Worm (Caenorhabditis elegans) whole organism, L4 larva: ENCODE results near the gene cmk-1.

Experiments
- D1046.2 ChIP-seq: fragments of 200-800 bp; sonication (Bioruptor generic); IDR thresholded peaks from 2 replicates; pipeline ENCODE4 v1.3.6; 2022; ENCODE audit warnings: missing genetic modification characterization, missing compliant biosample characterization
- F49E8.2 ChIP-seq: sonication (generic microtip); optimal IDR thresholded peaks from 2 replicates; lab custom pipeline; 2016; ENCODE audit warnings: missing compliant biosample characterization, mild to moderate bottlenecking, missing genetic modification characterization, borderline replicate concordance
- T26A8.4 ChIP-seq: fragments of 200-800 bp; sonication (Bioruptor generic); IDR thresholded peaks from 2 replicates; pipeline ENCODE4 v1.3.6; 2022; ENCODE audit warnings: missing genetic modification characterization, missing compliant biosample characterization
- Y48G9A.11 ChIP-seq: fragments of 200-800 bp; sonication (Bioruptor generic); IDR thresholded peaks from 2 replicates; pipeline ENCODE4 v1.3.6; 2022; ENCODE audit warnings: missing genetic modification reagents, missing genetic modification characterization, missing compliant biosample characterization
- aha-1 ChIP-seq: fragments of 150-350 bp; peaks from one replicate; lab custom pipeline; 2014; ENCODE audit warnings: missing biosample characterization, missing genetic modification characterization
- ama-1 ChIP-seq: fragments of 150-350 bp; optimal IDR thresholded peaks from 2 replicates; lab custom pipeline; 2014; ENCODE audit warnings: inconsistent platforms, mixed read lengths
- ceh-20 ChIP-seq: fragments of 200-800 bp; sonication (Bioruptor generic); IDR thresholded peaks from 2 replicates; pipeline ENCODE4 v1.3.6; 2022; ENCODE audit warnings: missing genetic modification reagents, missing genetic modification characterization, missing compliant biosample characterization
- ceh-28 ChIP-seq: fragments of 150-350 bp; optimal IDR thresholded peaks from 2 replicates; lab custom pipeline; 2014; ENCODE audit warnings: missing biosample characterization, missing genetic modification reagents, missing genetic modification characterization
- ceh-82 ChIP-seq: sonication (generic microtip); optimal IDR thresholded peaks from 2 replicates; lab custom pipeline; 2017; ENCODE audit warnings: missing biosample characterization, missing genetic modification characterization
- daf-12 ChIP-seq: fragments of 150-350 bp; optimal IDR thresholded peaks from 2 replicates; lab custom pipeline; 2014; ENCODE audit warnings: missing biosample characterization, missing genetic modification reagents, missing genetic modification characterization
- dmd-8 ChIP-seq: fragments of 200-800 bp; sonication (Bioruptor generic); IDR thresholded peaks from 2 replicates; pipeline ENCODE4 v1.3.6; 2022; ENCODE audit warnings: missing genetic modification characterization, missing compliant biosample characterization
- dmd-9 ChIP-seq: fragments of 200-800 bp; sonication (Bioruptor generic); IDR thresholded peaks from 2 replicates; pipeline ENCODE4 v1.3.6; 2022; ENCODE audit warnings: missing genetic modification reagents, missing genetic modification characterization, missing compliant biosample characterization
- duxl-1 ChIP-seq: sonication (generic microtip); optimal IDR thresholded peaks from 2 replicates; lab custom pipeline; 2016; ENCODE audit warnings: mild to moderate bottlenecking, missing genetic modification characterization, moderate library complexity, missing compliant biosample characterization; ENCODE audit not compliant: poor library complexity
- fkh-10 ChIP-seq: fragments of 150-350 bp; optimal IDR thresholded peaks from 2 replicates; lab custom pipeline; 2014; ENCODE audit warnings: missing biosample characterization, missing genetic modification reagents, missing genetic modification characterization
- gei-8 ChIP-seq: fragments of 200-800 bp; sonication (Bioruptor generic); optimal IDR thresholded peaks from 2 replicates; lab custom pipeline; 2018; ENCODE audit warnings: mild to moderate bottlenecking, missing genetic modification characterization, missing compliant biosample characterization
- hlh-30 ChIP-seq: sonication (generic microtip); optimal IDR thresholded peaks from 2 replicates; lab custom pipeline; 2017; ENCODE audit warnings: antibody characterized with exemption, mild to moderate bottlenecking, missing genetic modification characterization, missing compliant biosample characterization; ENCODE audit not compliant: insufficient read depth
- hmg-1.1 ChIP-seq: fragments of 200-800 bp; sonication (Bioruptor generic); IDR thresholded peaks from 2 replicates; pipeline ENCODE4 v1.3.6; 2022; ENCODE audit warnings: missing genetic modification reagents, missing genetic modification characterization, missing compliant biosample characterization
- lin-29 ChIP-seq: fragments of 200-800 bp; sonication (Bioruptor generic); IDR thresholded peaks from 2 replicates; pipeline ENCODE4 v1.3.6; 2022; ENCODE audit warnings: missing genetic modification reagents, missing genetic modification characterization, missing compliant biosample characterization
- lir-3 ChIP-seq: sonication (generic microtip); optimal IDR thresholded peaks from 2 replicates; lab custom pipeline; 2016; ENCODE audit warnings: mild to moderate bottlenecking, missing genetic modification characterization, missing compliant biosample characterization
- mxl-2 ChIP-seq: fragments of 200-800 bp; sonication (Bioruptor generic); conservative IDR thresholded peaks from 2 replicates; pipeline ENCODE4 v1.3.6; 2022; ENCODE audit warnings: missing genetic modification reagents, missing genetic modification characterization, missing compliant biosample characterization
- mxl-3 ChIP-seq: fragments of 200-800 bp; sonication (Bioruptor generic); optimal IDR thresholded peaks from 2 replicates; lab custom pipeline; 2018; ENCODE audit warnings: mild to moderate bottlenecking, missing genetic modification characterization, missing compliant biosample characterization
- nhr-11 ChIP-seq: fragments of 150-350 bp; optimal IDR thresholded peaks from 2 replicates; lab custom pipeline; 2014; ENCODE audit warnings: missing biosample characterization, missing genetic modification characterization
- nhr-111 ChIP-seq: fragments of 200-800 bp; sonication (Bioruptor generic); optimal IDR thresholded peaks from 2 replicates; lab custom pipeline; 2018; ENCODE audit warnings: mild to moderate bottlenecking, missing genetic modification characterization, missing compliant biosample characterization
- nhr-237 ChIP-seq: sonication (generic microtip); optimal IDR thresholded peaks from 2 replicates; lab custom pipeline; 2017; ENCODE audit warnings: missing biosample characterization, missing genetic modification characterization
- nhr-28 ChIP-seq: fragments of 150-350 bp; optimal IDR thresholded peaks from 2 replicates; lab custom pipeline; 2014; ENCODE audit warnings: missing biosample characterization, missing genetic modification characterization
- nhr-6 ChIP-seq: fragments of 150-350 bp; optimal IDR thresholded peaks from 2 replicates; lab custom pipeline; 2014; ENCODE audit warnings: missing biosample characterization, missing genetic modification characterization
- nhr-76 ChIP-seq: fragments of 150-350 bp; optimal IDR thresholded peaks from 2 replicates; lab custom pipeline; 2014; ENCODE audit warnings: missing biosample characterization, missing genetic modification characterization
- set-16 ChIP-seq: fragments of 200-800 bp; sonication (Bioruptor generic); IDR thresholded peaks from 2 replicates; pipeline ENCODE4 v1.3.6; 2022; ENCODE audit warnings: missing genetic modification reagents, missing genetic modification characterization, missing compliant biosample characterization
- snpc-1.2 ChIP-seq: fragments of 200-800 bp; sonication (Bioruptor generic); IDR thresholded peaks from 2 replicates; pipeline ENCODE4 v1.3.6; 2022; ENCODE audit warnings: missing genetic modification reagents, missing genetic modification characterization, missing compliant biosample characterization
- spr-1 ChIP-seq: sonication (generic microtip); optimal IDR thresholded peaks from 2 replicates; lab custom pipeline; 2016; ENCODE audit warnings: mild to moderate bottlenecking, missing genetic modification characterization, missing compliant biosample characterization
- tra-1 ChIP-seq: fragments of 200-800 bp; sonication (Bioruptor generic); IDR thresholded peaks from 2 replicates; pipeline ENCODE4 v1.3.6; 2022; ENCODE audit warnings: missing genetic modification reagents, missing genetic modification characterization, missing compliant biosample characterization
- unc-62 ChIP-seq, 3 experiments: fragments of 150-350 bp in 1 of 3; sonication (generic microtip); optimal IDR thresholded peaks in 2 of 3; peaks in 1 of 3; 1 replicate in 1 of 3; 2 replicates in 2 of 3; lab custom pipeline; 2014 to 2017; ENCODE audit warnings: missing biosample characterization in 3 of 3, missing genetic modification characterization in 3 of 3, missing genetic modification reagents in 3 of 3, missing genotype in 1 of 3
- zag-1 ChIP-seq: fragments of 150-350 bp; optimal IDR thresholded peaks from 2 replicates; lab custom pipeline; 2014; ENCODE audit warnings: missing biosample characterization, missing genetic modification characterization
- zfp-3 ChIP-seq: fragments of 200-800 bp; sonication (Bioruptor generic); conservative IDR thresholded peaks from 2 replicates; pipeline ENCODE4 v1.3.6; 2022; ENCODE audit warnings: missing genetic modification reagents, missing genetic modification characterization, missing compliant biosample characterization
- zip-11 ChIP-seq: fragments of 200-800 bp; sonication (Bioruptor generic); IDR thresholded peaks from 2 replicates; pipeline ENCODE4 v1.3.6; 2022; ENCODE audit warnings: missing genetic modification characterization, missing compliant biosample characterization
- zip-2 ChIP-seq: fragments of 150-350 bp; optimal IDR thresholded peaks from 2 replicates; lab custom pipeline; 2014; ENCODE audit warnings: missing biosample characterization, missing genetic modification characterization
- ztf-11 ChIP-seq: fragments of 150-350 bp; optimal IDR thresholded peaks from 2 replicates; lab custom pipeline; 2014; ENCODE audit warnings: missing biosample characterization, missing genetic modification characterization
- ztf-7 ChIP-seq: fragments of 150-350 bp; optimal IDR thresholded peaks from 2 replicates; lab custom pipeline; 2014; ENCODE audit warnings: missing biosample characterization, missing genetic modification characterization

Gene cmk-1

ce11 chrIV:1781559-1781958, 42.7 kb upstream of the cmk-1 start, which contains the start of gene frpr-19:
Gene frpr-19 (minus strand): TSS chrIV:1781659.
- peak in 1 of 2 experiments; percentile 42 for TF ChIP-seq unc-62 (GFP tag; optimal IDR thresholded peaks at IDR 0.05 in 1 of 2; lab: Kevin White, UChicago)
- no peak for TF ChIP-seq unc-62 (tag; optimal IDR thresholded peaks at IDR 0.05; lab: Kevin White, UChicago)
- TF ChIP-seq set-16 (GFP tag; lab: Robert Waterston, UW): peak; percentile 23; the same call in 1 of the 2 replicates
- TF ChIP-seq mxl-2 (GFP tag; lab: Robert Waterston, UW): no peak

DNA sequence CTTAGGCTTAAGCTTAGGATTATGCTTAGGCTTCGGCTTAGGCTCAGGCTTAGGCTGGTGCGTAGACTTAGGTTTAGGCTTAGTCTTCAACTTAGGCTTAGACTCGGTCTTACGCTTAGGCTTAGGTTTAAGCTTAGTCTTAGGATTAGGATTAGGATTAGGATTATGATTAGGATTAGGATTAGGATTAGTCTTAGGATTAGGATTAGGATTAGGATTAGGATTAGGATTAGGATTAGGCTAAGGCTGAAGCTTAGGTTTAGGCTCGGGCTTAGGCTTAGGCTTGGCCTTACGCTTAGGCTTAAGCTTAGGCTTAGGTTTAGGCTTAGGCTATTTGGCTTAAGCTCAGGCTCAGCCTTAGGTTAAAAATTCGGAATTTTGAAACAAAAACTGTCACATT, 39.1 kb upstream of the cmk-1 start:
- no peak for TF ChIP-seq nhr-11 (tag; lab: Kevin White, UChicago)
- no peak for TF ChIP-seq ceh-20
- TF ChIP-seq Y48G9A.11 (GFP tag; lab: Robert Waterston, UW): no peak
- TF ChIP-seq D1046.2 (GFP tag; lab: Robert Waterston, UW): no peak

DNA sequence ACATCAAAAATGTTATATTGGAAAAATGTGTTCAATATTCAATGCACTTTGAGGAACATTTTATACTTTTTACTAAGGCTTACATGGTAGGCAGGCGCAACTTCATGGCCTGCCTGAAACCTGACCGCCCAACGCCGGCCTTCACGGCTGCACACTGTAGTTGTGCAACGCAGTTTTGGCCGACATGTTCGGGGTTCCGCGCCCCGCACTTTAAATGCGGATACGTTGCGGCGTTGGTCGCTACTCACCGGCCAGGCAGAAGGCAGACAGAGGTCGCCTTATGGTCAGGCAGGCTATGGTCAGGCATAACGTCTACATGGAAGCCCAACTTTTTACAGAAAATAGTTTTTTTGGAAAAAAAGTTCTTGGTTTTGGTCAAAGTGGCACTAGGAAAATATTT, 33.6 kb upstream of the cmk-1 start:
- TF ChIP-seq ztf-11 (tag; lab: Kevin White, UChicago): no peak
- no peak for TF ChIP-seq nhr-28 (tag; lab: Kevin White, UChicago)
- no peak for TF ChIP-seq T26A8.4 (GFP tag; lab: Robert Waterston, UW)
- no peak for TF ChIP-seq mxl-2 (GFP tag; lab: Robert Waterston, UW)
- TF ChIP-seq dmd-9 (GFP tag; lab: Robert Waterston, UW): no peak
- no peak for TF ChIP-seq tra-1 (GFP tag; lab: Robert Waterston, UW)
- no peak for TF ChIP-seq ama-1 (lab: Kevin White, UChicago)
- TF ChIP-seq set-16 (GFP tag; lab: Robert Waterston, UW): peak; percentile 52
- no peak for TF ChIP-seq hmg-1.1 (GFP tag; lab: Robert Waterston, UW)
- no peak for TF ChIP-seq zag-1
- no peak for TF ChIP-seq zfp-3 (GFP tag; lab: Robert Waterston, UW)
- no peak for TF ChIP-seq spr-1 (tag; lab: Kevin White, UChicago)
- TF ChIP-seq aha-1 (tag; lab: Kevin White, UChicago): peak; percentile 50
- no peak for TF ChIP-seq nhr-6 (tag; lab: Kevin White, UChicago)
- 0 out of 2 replicates have a peak, but pooled peaks have one; percentile 29 for TF ChIP-seq dmd-8 (GFP tag; lab: Robert Waterston, UW)
- no peak for TF ChIP-seq ceh-28 (tag; lab: Kevin White, UChicago)
- TF ChIP-seq lin-29 (GFP tag; lab: Robert Waterston, UW): no peak
- TF ChIP-seq nhr-76 (tag; lab: Kevin White, UChicago): no peak
- TF ChIP-seq hlh-30 (tag; lab: Kevin White, UChicago): no peak
- no peak for TF ChIP-seq zip-2
- no peak for TF ChIP-seq fkh-10 (GFP tag; lab: Kevin White, UChicago)
- no peak for TF ChIP-seq daf-12 (tag; lab: Kevin White, UChicago)
- no peak for TF ChIP-seq ceh-82 (tag; lab: Kevin White, UChicago)
- TF ChIP-seq nhr-111 (GFP tag; lab: Kevin White, UChicago): no peak
- no peak for TF ChIP-seq unc-62 (GFP tag; optimal IDR thresholded peaks at IDR 0.05 in 1 of 2; lab: Kevin White, UChicago)
- no peak for TF ChIP-seq unc-62 (tag; optimal IDR thresholded peaks at IDR 0.05; lab: Kevin White, UChicago)
- TF ChIP-seq gei-8 (GFP tag; lab: Kevin White, UChicago): no peak
- TF ChIP-seq mxl-3 (GFP tag; lab: Kevin White, UChicago): no peak

- TF ChIP-seq zip-11 (no peak), tra-1 (GFP tag; lab: Robert Waterston, UW) (no peak), spr-1 (tag; lab: Kevin White, UChicago) (no peak), ceh-82 (tag; lab: Kevin White, UChicago) (no peak), aha-1 (tag; lab: Kevin White, UChicago) (peak; percentile 72), nhr-11 (tag; lab: Kevin White, UChicago) (no peak), F49E8.2 (no peak), set-16 (GFP tag; lab: Robert Waterston, UW) (no peak), lir-3 (tag; lab: Kevin White, UChicago) (no peak), nhr-237 (tag; lab: Kevin White, UChicago) (no peak), nhr-111 (GFP tag; lab: Kevin White, UChicago) (no peak), ztf-7 (tag; lab: Kevin White, UChicago) (no peak), duxl-1 (no peak), snpc-1.2 (no peak), unc-62 (GFP tag; optimal IDR thresholded peaks at IDR 0.05 in 1 of 2; lab: Kevin White, UChicago) (peak in 1 of 2 experiments; percentile 15), unc-62 (tag; optimal IDR thresholded peaks at IDR 0.05; lab: Kevin White, UChicago) (no peak)
Measured at ce11 chrIV:1791775-1792174, 32.5 kb upstream of the cmk-1 start.
